Worm (Caenorhabditis elegans) whole organism, L3 larva: Measurements from ENCODE around the gene M05D6.3.

Experiments
- R02D3.7 ChIP-seq: fragments of 150-350 bp; optimal IDR thresholded peaks from 2 replicates; lab custom pipeline; 2014; ENCODE audit warnings: missing biosample characterization, missing genetic modification characterization
- ceh-16 ChIP-seq: sonication (generic microtip); optimal IDR thresholded peaks from 2 replicates; lab custom pipeline; 2017; ENCODE audit warnings: missing biosample characterization, missing genetic modification characterization
- ceh-82 ChIP-seq: fragments of 150-350 bp; optimal IDR thresholded peaks from 2 replicates; lab custom pipeline; 2014; ENCODE audit warnings: missing biosample characterization, missing genetic modification characterization
- elt-1 ChIP-seq: fragments of 150-350 bp; optimal IDR thresholded peaks from 2 replicates; lab custom pipeline; 2014; ENCODE audit warnings: missing biosample characterization, missing genetic modification characterization
- elt-2 ChIP-seq: sonication (generic microtip); optimal IDR thresholded peaks from 2 replicates; lab custom pipeline; 2016; ENCODE audit warnings: missing genetic modification reagents, mild to moderate bottlenecking, missing genetic modification characterization, missing compliant biosample characterization
- fkh-2 ChIP-seq: fragments of 150-350 bp; optimal IDR thresholded peaks from 2 replicates; lab custom pipeline; 2014; ENCODE audit warnings: missing biosample characterization, missing genetic modification reagents, missing genetic modification characterization
- fos-1 ChIP-seq: fragments of 150-350 bp; optimal IDR thresholded peaks from 2 replicates; lab custom pipeline; 2014; ENCODE audit warnings: missing biosample characterization, missing genetic modification characterization
- hmg-11 ChIP-seq: sonication (generic microtip); optimal IDR thresholded peaks from 2 replicates; lab custom pipeline; 2016; ENCODE audit warnings: missing genetic modification characterization, missing compliant biosample characterization
- lin-15B ChIP-seq: fragments of 150-350 bp; optimal IDR thresholded peaks from 2 replicates; lab custom pipeline; 2014; ENCODE audit warnings: missing biosample characterization, missing genetic modification characterization
- lin-39 ChIP-seq: fragments of 150-350 bp; optimal IDR thresholded peaks from 2 replicates; lab custom pipeline; 2018; ENCODE audit warnings: missing biosample characterization, missing genetic modification reagents, missing genetic modification characterization
- nfya-1 ChIP-seq: sonication (generic microtip); optimal IDR thresholded peaks from 2 replicates; lab custom pipeline; 2017; ENCODE audit warnings: missing genetic modification characterization, mild to moderate bottlenecking, missing compliant biosample characterization, antibody characterized with exemption, moderate library complexity; ENCODE audit not compliant: insufficient read depth
- nhr-12 ChIP-seq: fragments of 150-350 bp; optimal IDR thresholded peaks from 2 replicates; lab custom pipeline; 2014; ENCODE audit warnings: missing biosample characterization, missing genetic modification characterization
- nhr-23 ChIP-seq: fragments of 150-350 bp; optimal IDR thresholded peaks from 2 replicates; lab custom pipeline; 2014; ENCODE audit warnings: missing biosample characterization, missing genetic modification reagents, missing genetic modification characterization
- nhr-237 ChIP-seq: fragments of 150-350 bp; optimal IDR thresholded peaks from 2 replicates; lab custom pipeline; 2014; ENCODE audit warnings: missing biosample characterization, missing genetic modification characterization
- nhr-28 ChIP-seq: fragments of 150-350 bp; optimal IDR thresholded peaks from 2 replicates; lab custom pipeline; 2014; ENCODE audit warnings: missing biosample characterization, missing genetic modification characterization
- nhr-43 ChIP-seq: sonication (generic microtip); optimal IDR thresholded peaks from 2 replicates; lab custom pipeline; 2016; ENCODE audit warnings: mild to moderate bottlenecking, missing genetic modification characterization, missing compliant biosample characterization; ENCODE audit not compliant: poor library complexity, severe bottlenecking
- nhr-67 ChIP-seq: fragments of 150-350 bp; optimal IDR thresholded peaks from 2 replicates; lab custom pipeline; 2014; ENCODE audit warnings: missing biosample characterization, missing genetic modification characterization
- nhr-77 ChIP-seq: fragments of 150-350 bp; optimal IDR thresholded peaks from 2 replicates; lab custom pipeline; 2014; ENCODE audit warnings: missing biosample characterization, missing genetic modification characterization
- pha-4 ChIP-seq: fragments of 150-350 bp; optimal IDR thresholded peaks from 2 replicates; lab custom pipeline; 2014; ENCODE audit warnings: missing biosample characterization, missing genetic modification reagents, missing genetic modification characterization
- skn-1 ChIP-seq: fragments of 150-350 bp; optimal IDR thresholded peaks from 2 replicates; lab custom pipeline; 2014; ENCODE audit warnings: missing biosample characterization, missing genetic modification characterization
- snpc-4 ChIP-seq: fragments of 150-350 bp; optimal IDR thresholded peaks from 2 replicates; lab custom pipeline; 2014; ENCODE audit warnings: missing biosample characterization, missing genetic modification characterization
- unc-39 ChIP-seq: sonication (generic microtip); optimal IDR thresholded peaks from 4 replicates; lab custom pipeline; 2017; ENCODE audit warnings: missing biosample characterization, missing genetic modification characterization

Gene M05D6.3

DNA sequence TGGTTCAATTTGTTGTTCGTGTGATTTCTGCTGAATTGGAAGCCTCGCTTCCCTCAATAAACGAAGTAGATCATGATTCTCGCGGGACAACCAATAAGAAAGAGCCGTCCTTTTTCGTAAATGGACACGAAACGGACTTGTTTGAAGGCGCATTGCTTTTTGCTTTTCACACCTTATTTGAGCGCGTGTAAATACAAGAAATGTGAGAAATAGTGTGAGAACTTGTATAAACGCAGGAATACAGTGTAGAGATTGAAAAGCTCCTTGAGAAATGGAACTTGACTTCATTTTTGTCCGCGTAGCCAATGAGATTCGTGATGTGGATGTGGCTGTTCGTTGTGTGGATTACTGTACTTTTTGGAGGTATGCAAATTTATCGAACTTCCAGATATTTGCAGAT lies 45.1 kb downstream of the M05D6.3 start, which contains the start of gene cht-2:
cht-2 (plus strand) TSS at position 301 of the 400 bp plus-strand sequence.
- TF ChIP-seq R02D3.7 (no peak), fkh-2 (no peak), elt-1 (tag; lab: Kevin White, UChicago) (no peak), ceh-16 (no peak), nhr-23 (tag; lab: Kevin White, UChicago) (no peak), nhr-28 (no peak), nhr-12 (tag; lab: Kevin White, UChicago) (no peak), elt-2 (no peak), nhr-43 (tag; lab: Kevin White, UChicago) (no peak), nfya-1 (tag; lab: Kevin White, UChicago) (no peak), skn-1 (tag; lab: Kevin White, UChicago) (no peak), fos-1 (no peak), nhr-67 (tag; lab: Kevin White, UChicago) (no peak), nhr-77 (tag; lab: Kevin White, UChicago) (no peak), unc-39 (tag; lab: Kevin White, UChicago) (no peak), hmg-11 (tag; lab: Kevin White, UChicago) (no peak), nhr-237 (no peak)
- TF ChIP-seq, all 47 proteins: peak for 0

DNA sequence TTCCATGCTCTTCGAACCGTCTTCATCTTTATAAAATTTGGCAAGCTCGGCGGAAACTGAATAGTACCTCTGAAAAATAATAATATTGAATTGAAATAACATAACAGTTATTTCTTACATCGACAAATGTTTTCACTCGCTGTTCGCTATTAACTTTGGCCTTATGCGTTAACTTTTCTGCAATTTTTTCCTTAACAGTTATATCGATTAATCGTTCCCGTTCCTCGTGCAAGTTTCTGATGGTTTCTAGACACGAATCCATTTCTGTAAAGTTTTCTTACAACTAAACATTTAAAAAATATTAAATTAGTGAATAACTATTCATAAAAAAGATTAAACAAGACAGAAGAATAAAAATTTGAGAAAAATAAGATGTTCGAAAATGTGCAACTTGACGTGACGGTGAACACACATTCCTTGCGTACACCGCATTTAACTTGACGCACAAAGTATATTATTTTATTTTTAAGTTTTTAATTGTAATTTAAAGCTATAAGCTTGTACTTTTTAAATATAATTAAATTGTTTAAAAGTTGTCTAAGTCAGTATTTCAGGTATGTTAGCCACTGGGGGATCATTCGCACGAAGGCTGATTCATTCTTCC lies 49.7 kb downstream of the M05D6.3 start, which contains the start of the genes prp-9 and mrps-18B:
prp-9 (minus strand) TSS at position 264 of the 604 bp plus-strand sequence.
mrps-18B (plus strand) TSS at position 549 of the 604 bp plus-strand sequence.
- TF ChIP-seq pha-4 (tag; lab: Kevin White, UChicago) (peak; percentile 71), snpc-4 (peak; percentile 71), elt-2 (peak; percentile 13), lin-15B (peak; percentile 33), nhr-23 (tag; lab: Kevin White, UChicago) (peak; percentile 67), hmg-11 (tag; lab: Kevin White, UChicago) (peak; percentile 1), ceh-82 (tag; lab: Kevin White, UChicago) (no peak), lin-39 (tag; lab: Kevin White, UChicago) (no peak)
